Worm (Caenorhabditis elegans) whole organism, L1 larva: ENCODE data around the gene hlh-29.

Experiments
- C16A3.4 ChIP-seq: fragments of 150-350 bp; optimal IDR thresholded peaks from 2 replicates; lab custom pipeline; 2014; ENCODE audit warnings: missing biosample characterization, missing genetic modification characterization
- aha-1 ChIP-seq: fragments of 150-350 bp; optimal IDR thresholded peaks from 2 replicates; lab custom pipeline; 2014; ENCODE audit warnings: missing biosample characterization, missing genetic modification characterization
- alr-1 ChIP-seq: fragments of 200-800 bp; sonication (Bioruptor generic); optimal IDR thresholded peaks from 2 replicates; lab custom pipeline; 2018; ENCODE audit warnings: borderline replicate concordance, mild to moderate bottlenecking, missing genetic modification characterization, missing compliant biosample characterization
- ama-1 ChIP-seq: fragments of 150-350 bp; optimal IDR thresholded peaks from 2 replicates; lab custom pipeline; 2014
- blmp-1 ChIP-seq: fragments of 150-350 bp; optimal IDR thresholded peaks from 2 replicates; lab custom pipeline; 2014; ENCODE audit warnings: missing biosample characterization, missing genetic modification characterization
- ceh-63 ChIP-seq: fragments of 200-800 bp; sonication (Bioruptor generic); optimal IDR thresholded peaks from 2 replicates; lab custom pipeline; 2018; ENCODE audit warnings: mild to moderate bottlenecking, missing genetic modification characterization, missing compliant biosample characterization
- ceh-82 ChIP-seq, 3 experiments: fragments of 150-350 bp in 1 of 3; sonication (generic microtip) in 2 of 3; optimal IDR thresholded peaks; 2 replicates each; lab custom pipeline; 2014 to 2017; ENCODE audit warnings: missing biosample characterization in 3 of 3, missing genetic modification characterization in 3 of 3
- ceh-90 ChIP-seq: sonication (generic microtip); optimal IDR thresholded peaks from 2 replicates; lab custom pipeline; 2016; ENCODE audit warnings: missing genetic modification characterization, missing compliant biosample characterization
- ces-1 ChIP-seq: fragments of 150-350 bp; optimal IDR thresholded peaks from 2 replicates; lab custom pipeline; 2014; ENCODE audit warnings: missing biosample characterization, missing genetic modification reagents, missing genetic modification characterization
- dsc-1 ChIP-seq: sonication (generic microtip); optimal IDR thresholded peaks from 2 replicates; lab custom pipeline; 2016; ENCODE audit warnings: mild to moderate bottlenecking, missing genetic modification characterization, missing compliant biosample characterization
- efl-1 ChIP-seq, 4 experiments: fragments of 150-350 bp; optimal IDR thresholded peaks in 3 of 4; peaks in 1 of 4; 1 replicate in 1 of 4; 2 replicates in 3 of 4; lab custom pipeline; 2014; ENCODE audit warnings: missing biosample characterization in 2 of 4, missing genetic modification characterization in 2 of 4, missing genetic modification reagents in 2 of 4
- efl-3 ChIP-seq: fragments of 200-800 bp; sonication (Bioruptor generic); optimal IDR thresholded peaks from 2 replicates; lab custom pipeline; 2018; ENCODE audit warnings: mild to moderate bottlenecking, missing genetic modification characterization, missing compliant biosample characterization
- egl-27 ChIP-seq, 2 experiments: fragments of 150-350 bp in 1 of 2; sonication (generic microtip); optimal IDR thresholded peaks; 3 replicates each; lab custom pipeline; 2017 to 2018; ENCODE audit warnings: missing biosample characterization in 2 of 2, missing genetic modification characterization in 2 of 2, missing genetic modification reagents in 2 of 2
- elt-2 ChIP-seq: sonication (generic microtip); optimal IDR thresholded peaks from 2 replicates; lab custom pipeline; 2016; ENCODE audit warnings: missing genetic modification characterization, mild to moderate bottlenecking, inconsistent platforms, missing compliant biosample characterization, missing genetic modification reagents
- elt-3 ChIP-seq, 6 experiments: fragments of 150-350 bp in 1 of 6; sonication (generic microtip); optimal IDR thresholded peaks; 2 replicates each; lab custom pipeline; 2017 to 2018; ENCODE audit warnings: missing biosample characterization in 6 of 6, missing genetic modification characterization in 6 of 6, inconsistent platforms in 1 of 6
- ets-5 ChIP-seq: fragments of 200-800 bp; sonication (Bioruptor generic); IDR thresholded peaks from 2 replicates; pipeline ENCODE4 v1.3.6; 2022; ENCODE audit warnings: missing genetic modification characterization, missing compliant biosample characterization
- fos-1 ChIP-seq: fragments of 150-350 bp; optimal IDR thresholded peaks from 2 replicates; lab custom pipeline; 2014; ENCODE audit warnings: missing biosample characterization, missing genetic modification characterization
- hlh-17 ChIP-seq: fragments of 200-800 bp; sonication (Bioruptor generic); optimal IDR thresholded peaks from 2 replicates; lab custom pipeline; 2018; ENCODE audit warnings: missing genetic modification characterization, mild to moderate bottlenecking, missing compliant biosample characterization, moderate library complexity, borderline replicate concordance
- hlh-4 ChIP-seq: sonication (generic microtip); optimal IDR thresholded peaks from 2 replicates; lab custom pipeline; 2016; ENCODE audit warnings: mild to moderate bottlenecking, missing genetic modification characterization, missing compliant biosample characterization
- irx-1 ChIP-seq: sonication (generic microtip); optimal IDR thresholded peaks from 2 replicates; lab custom pipeline; 2016; ENCODE audit warnings: missing genetic modification characterization, missing compliant biosample characterization
- jun-1 ChIP-seq: fragments of 150-350 bp; optimal IDR thresholded peaks from 2 replicates; lab custom pipeline; 2014; ENCODE audit warnings: missing biosample characterization, missing genetic modification reagents, missing genetic modification characterization
- lin-13 ChIP-seq: fragments of 150-350 bp; optimal IDR thresholded peaks from 2 replicates; lab custom pipeline; 2014; ENCODE audit warnings: missing biosample characterization, missing genetic modification reagents, missing genetic modification characterization
- lin-39 ChIP-seq: fragments of 150-350 bp; optimal IDR thresholded peaks from 2 replicates; lab custom pipeline; 2014; ENCODE audit warnings: missing biosample characterization, missing genetic modification reagents, missing genetic modification characterization
- lir-3 ChIP-seq: sonication (generic microtip); optimal IDR thresholded peaks from 2 replicates; lab custom pipeline; 2016; ENCODE audit warnings: mild to moderate bottlenecking, missing genetic modification characterization, moderate library complexity, missing compliant biosample characterization; ENCODE audit not compliant: poor library complexity
- lsy-2 ChIP-seq, 2 experiments: fragments of 150-350 bp; optimal IDR thresholded peaks; 2 replicates each; lab custom pipeline; 2014; ENCODE audit warnings: missing biosample characterization in 2 of 2, missing genetic modification characterization in 2 of 2
- mab-9 ChIP-seq: fragments of 200-800 bp; sonication (Bioruptor generic); IDR thresholded peaks from 2 replicates; pipeline ENCODE4 v1.3.6; 2022; ENCODE audit warnings: missing genetic modification reagents, missing genetic modification characterization, missing compliant biosample characterization
- mdl-1 ChIP-seq, 2 experiments: fragments of 150-350 bp; optimal IDR thresholded peaks; 2 replicates each; lab custom pipeline; 2014 to 2017; ENCODE audit warnings: missing biosample characterization in 2 of 2, missing genetic modification characterization in 2 of 2, inconsistent platforms in 1 of 2
- mep-1 ChIP-seq: fragments of 150-350 bp; optimal IDR thresholded peaks from 2 replicates; lab custom pipeline; 2014; ENCODE audit warnings: missing biosample characterization, missing genetic modification characterization
- nhr-12 ChIP-seq: sonication (generic microtip); optimal IDR thresholded peaks from 2 replicates; lab custom pipeline; 2017; ENCODE audit warnings: missing biosample characterization, missing genetic modification characterization
- nhr-20 ChIP-seq: sonication (generic microtip); optimal IDR thresholded peaks from 2 replicates; lab custom pipeline; 2016; ENCODE audit warnings: mild to moderate bottlenecking, missing genetic modification characterization, missing compliant biosample characterization
- nhr-237 ChIP-seq: fragments of 150-350 bp; optimal IDR thresholded peaks from 2 replicates; lab custom pipeline; 2014; ENCODE audit warnings: missing biosample characterization, missing genetic modification characterization
- nhr-28 ChIP-seq: fragments of 150-350 bp; optimal IDR thresholded peaks from 2 replicates; lab custom pipeline; 2014; ENCODE audit warnings: missing biosample characterization, missing genetic modification characterization
- nhr-47 ChIP-seq: sonication (generic microtip); optimal IDR thresholded peaks from 2 replicates; lab custom pipeline; 2016; ENCODE audit warnings: mild to moderate bottlenecking, missing genetic modification characterization, moderate library complexity, missing compliant biosample characterization
- nhr-71 ChIP-seq: sonication (generic microtip); optimal IDR thresholded peaks from 2 replicates; lab custom pipeline; 2016; ENCODE audit warnings: mild to moderate bottlenecking, missing genetic modification characterization, moderate library complexity, missing compliant biosample characterization
- nhr-76 ChIP-seq: sonication (generic microtip); optimal IDR thresholded peaks from 2 replicates; lab custom pipeline; 2017; ENCODE audit warnings: missing biosample characterization, missing genetic modification characterization
- nhr-77 ChIP-seq: fragments of 150-350 bp; optimal IDR thresholded peaks from 2 replicates; lab custom pipeline; 2014; ENCODE audit warnings: missing biosample characterization, missing genetic modification characterization
- nhr-84 ChIP-seq: sonication (generic microtip); optimal IDR thresholded peaks from 2 replicates; lab custom pipeline; 2017; ENCODE audit warnings: missing biosample characterization, missing genetic modification characterization
- pqm-1 ChIP-seq: sonication (generic microtip); optimal IDR thresholded peaks from 3 replicates; lab custom pipeline; 2017; ENCODE audit warnings: missing biosample characterization, missing genetic modification characterization
- skn-1 ChIP-seq: fragments of 150-350 bp; optimal IDR thresholded peaks from 2 replicates; lab custom pipeline; 2014; ENCODE audit warnings: missing biosample characterization, missing genetic modification characterization
- snpc-4 ChIP-seq: fragments of 150-350 bp; optimal IDR thresholded peaks from 2 replicates; lab custom pipeline; 2014; ENCODE audit warnings: missing biosample characterization, missing genetic modification characterization
- snu-23 ChIP-seq: sonication (generic microtip); optimal IDR thresholded peaks from 2 replicates; lab custom pipeline; 2016; ENCODE audit warnings: missing genetic modification characterization, missing compliant biosample characterization
- sox-4 ChIP-seq: sonication (generic microtip); optimal IDR thresholded peaks from 2 replicates; lab custom pipeline; 2016; ENCODE audit warnings: missing genetic modification characterization, missing compliant biosample characterization
- sup-37 ChIP-seq: fragments of 200-800 bp; sonication (Bioruptor generic); optimal IDR thresholded peaks from 2 replicates; lab custom pipeline; 2018; ENCODE audit warnings: mild to moderate bottlenecking, missing genetic modification characterization, missing compliant biosample characterization
- swsn-7 ChIP-seq: sonication (generic microtip); optimal IDR thresholded peaks from 2 replicates; lab custom pipeline; 2016; ENCODE audit warnings: missing genetic modification characterization, missing compliant biosample characterization
- tlp-1 ChIP-seq: fragments of 150-350 bp; optimal IDR thresholded peaks from 2 replicates; lab custom pipeline; 2014; ENCODE audit warnings: missing biosample characterization, missing genetic modification characterization
- unc-130 ChIP-seq: fragments of 150-350 bp; optimal IDR thresholded peaks from 2 replicates; lab custom pipeline; 2017; ENCODE audit warnings: missing biosample characterization, missing genetic modification characterization, inconsistent platforms
- unc-30 ChIP-seq: sonication (generic microtip); optimal IDR thresholded peaks from 2 replicates; lab custom pipeline; 2017; ENCODE audit warnings: missing biosample characterization, missing genetic modification characterization
- unc-86 ChIP-seq: sonication (generic microtip); optimal IDR thresholded peaks from 2 replicates; lab custom pipeline; 2016; ENCODE audit warnings: missing genetic modification characterization, missing compliant biosample characterization
- zag-1 ChIP-seq: fragments of 150-350 bp; optimal IDR thresholded peaks from 2 replicates; lab custom pipeline; 2014; ENCODE audit warnings: missing biosample characterization, missing genetic modification characterization
- zip-4 ChIP-seq: fragments of 200-800 bp; sonication (Bioruptor generic); optimal IDR thresholded peaks from 2 replicates; lab custom pipeline; 2018; ENCODE audit warnings: mild to moderate bottlenecking, missing genetic modification characterization, moderate library complexity, missing compliant biosample characterization
- ztf-11 ChIP-seq, 2 experiments: sonication (generic microtip); optimal IDR thresholded peaks; 2 replicates each; lab custom pipeline; 2016 to 2017; ENCODE audit warnings: missing genetic modification characterization in 2 of 2, missing biosample characterization in 1 of 2, missing compliant biosample characterization in 1 of 2
- ztf-4 ChIP-seq: fragments of 150-350 bp; optimal IDR thresholded peaks from 2 replicates; lab custom pipeline; 2014; ENCODE audit warnings: missing biosample characterization, missing genetic modification characterization

hlh-29 gene

ce11 chrX:17521425-17521824, 27.0 kb downstream of the hlh-29 start:
- TF ChIP-seq lin-39 (tag; lab: Kevin White, UChicago) (no peak), lsy-2 (tag; optimal IDR thresholded peaks at IDR 0.05; lab: Kevin White, UChicago) (peak in 1 of 2 experiments; percentile 17)
- TF ChIP-seq, all 84 proteins: peak for 1

- TF ChIP-seq zip-4 (GFP tag; lab: Kevin White, UChicago) (no peak), ceh-63 (GFP tag; lab: Kevin White, UChicago) (no peak), swsn-7 (tag; lab: Kevin White, UChicago) (peak; percentile 34), fos-1 (tag; lab: Kevin White, UChicago) (no peak), efl-3 (GFP tag; lab: Kevin White, UChicago) (no peak), hlh-17 (no peak), egl-27 (tag; optimal IDR thresholded peaks at IDR 0.05; lab: Kevin White, UChicago) (no peak), mep-1 (peak; percentile 3), hlh-4 (tag; lab: Kevin White, UChicago) (no peak), skn-1 (tag; lab: Kevin White, UChicago) (peak; percentile 16), alr-1 (tag; lab: Kevin White, UChicago) (no peak), nhr-71 (tag; lab: Kevin White, UChicago) (peak; percentile 57), nhr-77 (tag; lab: Kevin White, UChicago) (no peak), elt-2 (no peak), unc-86 (tag; lab: Kevin White, UChicago) (peak; percentile 46), pqm-1 (no peak), irx-1 (no peak), zag-1 (tag; lab: Kevin White, UChicago) (no peak), ztf-4 (tag; lab: Kevin White, UChicago) (no peak), nhr-76 (tag; lab: Kevin White, UChicago) (no peak), jun-1 (no peak), nhr-47 (peak; percentile 44), nhr-28 (no peak), elt-3 (tag; optimal IDR thresholded peaks at IDR 0.05; lab: Kevin White, UChicago) (no peak), snpc-4 (tag; lab: Kevin White, UChicago) (no peak), efl-1 (optimal IDR thresholded peaks at IDR 0.05; lab: Kevin White, UChicago) (no peak), efl-1 (GFP tag; optimal IDR thresholded peaks at IDR 0.05 in 1 of 2; lab: Kevin White, UChicago) (no peak), snu-23 (GFP tag; lab: Kevin White, UChicago) (peak; percentile 23), unc-30 (tag; lab: Kevin White, UChicago) (no peak), mab-9 (no peak), nhr-20 (tag; lab: Kevin White, UChicago) (no peak), aha-1 (tag; lab: Kevin White, UChicago) (no peak), dsc-1 (tag; lab: Kevin White, UChicago) (peak; percentile 6), C16A3.4 (tag; lab: Kevin White, UChicago) (no peak), ceh-82 (tag; optimal IDR thresholded peaks at IDR 0.05; lab: Kevin White, UChicago) (peak in 2 of 3 experiments; percentile 7 to 24), tlp-1 (tag; lab: Kevin White, UChicago) (no peak), nhr-12 (tag; lab: Kevin White, UChicago) (no peak), lir-3 (tag; lab: Kevin White, UChicago) (no peak), ceh-90 (tag; lab: Kevin White, UChicago) (no peak), ces-1 (no peak), sup-37 (GFP tag; lab: Kevin White, UChicago) (no peak), mdl-1 (tag; optimal IDR thresholded peaks at IDR 0.05; lab: Kevin White, UChicago) (no peak), ama-1 (lab: Kevin White, UChicago) (no peak), nhr-84 (no peak), nhr-237 (no peak), ztf-11 (tag; optimal IDR thresholded peaks at IDR 0.05; lab: Kevin White, UChicago) (no peak), lin-13 (GFP tag; lab: Kevin White, UChicago) (no peak), sox-4 (tag; lab: Kevin White, UChicago) (no peak), blmp-1 (no peak), unc-130 (tag; lab: Kevin White, UChicago) (no peak), ets-5 (GFP tag; lab: Robert Waterston, UW) (no peak)
Observed at ce11 chrX:17519476-17519875, 29.0 kb downstream of the hlh-29 start.
